Fruit fly (Drosophila melanogaster) whole organism, wandering third instar larva: ENCODE data around the gene CG5274.
A peak's percentile ranks its signal among the peaks of the same experiment; 100 is the strongest.

Source experiments
- Abd-B ChIP-seq: fragments of >200 bp; optimal IDR thresholded peaks from 2 replicates; lab custom pipeline; 2017; ENCODE audit warnings: missing biosample characterization, missing genetic modification characterization
- CG32264 ChIP-seq: fragments of 200-800 bp; sonication (Bioruptor generic); optimal IDR thresholded peaks from 2 replicates; lab custom pipeline; 2016; ENCODE audit warnings: missing biosample characterization, missing genetic modification characterization
- CG9705 ChIP-seq: fragments of 200-800 bp; sonication (Bioruptor generic); optimal IDR thresholded peaks from 2 replicates; lab custom pipeline; 2018; ENCODE audit warnings: missing biosample characterization, mild to moderate bottlenecking, missing genetic modification characterization
- GATAd ChIP-seq: sonication (Bioruptor generic); optimal IDR thresholded peaks from 2 replicates; lab custom pipeline; 2016; ENCODE audit warnings: missing biosample characterization, missing genetic modification characterization
- HLH106 ChIP-seq: fragments of 200-800 bp; optimal IDR thresholded peaks from 3 replicates; lab custom pipeline; 2019; ENCODE audit warnings: missing biosample characterization, mild to moderate bottlenecking, missing genetic modification characterization, moderate library complexity
- Hnf4 ChIP-seq: fragments of 200-800 bp; sonication (Bioruptor generic); optimal IDR thresholded peaks from 2 replicates; lab custom pipeline; 2016; ENCODE audit warnings: missing biosample characterization, mild to moderate bottlenecking, missing genetic modification characterization
- Hr78 ChIP-seq: fragments of >200 bp; optimal IDR thresholded peaks from 2 replicates; lab custom pipeline; 2017; ENCODE audit warnings: missing biosample characterization, missing genetic modification characterization
- Hr83 ChIP-seq: fragments of 200-300 bp; sonication (Bioruptor generic); optimal IDR thresholded peaks from 2 replicates; lab custom pipeline; 2016; ENCODE audit warnings: missing biosample characterization, mild to moderate bottlenecking, missing genetic modification characterization, moderate library complexity; ENCODE audit not compliant: poor library complexity, severe bottlenecking
- Jra ChIP-seq: sonication (Bioruptor generic); optimal IDR thresholded peaks from 2 replicates; lab custom pipeline; 2016; ENCODE audit warnings: missing biosample characterization, missing genetic modification characterization
- Mio ChIP-seq: sonication (Bioruptor generic); optimal IDR thresholded peaks from 2 replicates; lab custom pipeline; 2016; ENCODE audit warnings: missing biosample characterization, missing genetic modification characterization
- Myc ChIP-seq: fragments of >200 bp; optimal IDR thresholded peaks from 2 replicates; lab custom pipeline; 2017
- N ChIP-seq: fragments of >200 bp; optimal IDR thresholded peaks from 2 replicates; lab custom pipeline; 2018; ENCODE audit warnings: missing biosample characterization, missing external identifiers, missing genetic modification characterization
- OdsH ChIP-seq: fragments of 200-800 bp; sonication (Bioruptor generic); optimal IDR thresholded peaks from 2 replicates; lab custom pipeline; 2016; ENCODE audit warnings: missing biosample characterization, mild to moderate bottlenecking, missing genetic modification characterization
- Rel ChIP-seq, 2 experiments: fragments of 200-800 bp; sonication (Bioruptor generic) in 1 of 2; optimal IDR thresholded peaks; 2 replicates in 1 of 2; 3 replicates in 1 of 2; lab custom pipeline; 2016 to 2019; ENCODE audit warnings: mild to moderate bottlenecking in 2 of 2, missing biosample characterization in 2 of 2, missing genetic modification characterization in 2 of 2, moderate library complexity in 1 of 2
- Sp1 ChIP-seq: fragments of 200-800 bp; sonication (Bioruptor generic); optimal IDR thresholded peaks from 3 replicates; lab custom pipeline; 2019; ENCODE audit warnings: missing biosample characterization, mild to moderate bottlenecking, missing genetic modification characterization, moderate library complexity
- Vsx2 ChIP-seq: fragments of 200-300, 225-300 bp; sonication (Bioruptor generic); optimal IDR thresholded peaks from 2 replicates; lab custom pipeline; 2018; ENCODE audit warnings: missing biosample characterization, missing genetic modification characterization; ENCODE audit not compliant: partially characterized antibody
- br ChIP-seq: fragments of 200-800 bp; sonication (Bioruptor generic); optimal IDR thresholded peaks from 2 replicates; lab custom pipeline; 2016; ENCODE audit warnings: missing biosample characterization, missing genetic modification characterization
- brk ChIP-seq: fragments of 200-800 bp; sonication (Bioruptor generic); optimal IDR thresholded peaks from 2 replicates; lab custom pipeline; 2016; ENCODE audit warnings: missing biosample characterization, mild to moderate bottlenecking, missing genetic modification characterization
- dl ChIP-seq, 2 experiments: fragments of 175-275, 200-275 bp in 1 of 2; fragments of 200-275 bp in 1 of 2; sonication (Bioruptor generic); optimal IDR thresholded peaks; lab custom pipeline; 2018; ENCODE audit warnings: mild to moderate bottlenecking in 2 of 2, missing biosample characterization in 2 of 2, missing genetic modification characterization in 2 of 2, moderate library complexity in 2 of 2; ENCODE audit not compliant: partially characterized antibody in 2 of 2, insufficient read depth in 1 of 2
- dmrt93B ChIP-seq: fragments of 200-800 bp; sonication (Bioruptor generic); optimal IDR thresholded peaks from 2 replicates; lab custom pipeline; 2018; ENCODE audit warnings: missing biosample characterization, mild to moderate bottlenecking, missing genetic modification characterization
- ey ChIP-seq: fragments of 200-800 bp; sonication (Bioruptor generic); optimal IDR thresholded peaks from 2 replicates; lab custom pipeline; 2016; ENCODE audit warnings: missing biosample characterization, missing genetic modification characterization
- foxo ChIP-seq, 2 experiments: fragments of 200-800 bp; sonication (Bioruptor generic); optimal IDR thresholded peaks; 2 replicates in 1 of 2; 3 replicates in 1 of 2; lab custom pipeline; 2016 to 2017; ENCODE audit warnings: missing biosample characterization in 2 of 2, missing genetic modification characterization in 2 of 2
- fru ChIP-seq: fragments of 200-800 bp; sonication (Bioruptor generic); optimal IDR thresholded peaks from 3 replicates; lab custom pipeline; 2016; ENCODE audit warnings: missing biosample characterization, mild to moderate bottlenecking, missing genetic modification characterization
- h ChIP-seq: fragments of 200-800 bp; sonication (Bioruptor generic); optimal IDR thresholded peaks from 3 replicates; lab custom pipeline; 2016; ENCODE audit warnings: missing biosample characterization, mild to moderate bottlenecking, missing genetic modification characterization
- lola ChIP-seq: fragments of >200 bp; optimal IDR thresholded peaks from 2 replicates; lab custom pipeline; 2017; ENCODE audit warnings: missing biosample characterization, missing genetic modification characterization
- pan ChIP-seq: fragments of >200 bp; optimal IDR thresholded peaks from 2 replicates; lab custom pipeline; 2017
- rgr ChIP-seq: fragments of 200-800 bp; sonication (Bioruptor generic); optimal IDR thresholded peaks from 3 replicates; lab custom pipeline; 2016; ENCODE audit warnings: missing biosample characterization, mild to moderate bottlenecking, missing genetic modification characterization
- sv ChIP-seq: fragments of 200-800 bp; sonication (Bioruptor generic); optimal IDR thresholded peaks from 3 replicates; lab custom pipeline; 2016; ENCODE audit warnings: missing biosample characterization, missing genetic modification characterization
- tai ChIP-seq: sonication (Bioruptor generic); optimal IDR thresholded peaks from 2 replicates; lab custom pipeline; 2016; ENCODE audit warnings: missing biosample characterization, missing genetic modification characterization
- usp ChIP-seq: fragments of >200 bp; optimal IDR thresholded peaks from 2 replicates; lab custom pipeline; 2017; ENCODE audit warnings: missing biosample characterization, missing genetic modification characterization

Gene CG5274

DNA sequence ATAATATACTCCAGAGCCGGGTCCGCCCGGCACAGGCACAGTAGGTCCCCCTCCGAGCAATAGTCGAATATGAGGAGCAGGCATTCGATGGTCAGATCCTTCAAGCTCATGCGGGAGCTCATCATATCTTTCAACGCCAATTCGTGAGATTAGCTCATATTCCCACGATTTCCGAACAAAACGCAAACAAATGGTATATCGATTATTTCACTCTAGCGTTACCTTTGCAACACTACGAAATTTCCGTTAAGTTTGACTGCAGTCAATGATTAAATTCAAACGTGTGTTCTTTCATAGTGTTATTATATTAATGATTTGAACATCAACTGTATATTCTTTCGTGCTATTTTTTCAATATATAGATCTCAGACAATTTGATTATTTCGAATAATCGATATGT, 34.1 kb downstream of the CG5274 start, which contains the start of gene CG33969:
TSS of gene CG33969 (minus strand) at position 197 of the 400 bp plus-strand sequence.
- TF ChIP-seq Jra (GFP tag; lab: Kevin White, UChicago) = peak; percentile 11
- TF ChIP-seq fru (GFP tag; lab: Kevin White, UChicago) = no peak
- peak; percentile 8 for TF ChIP-seq h (GFP tag; lab: Kevin White, UChicago)
- no peak for TF ChIP-seq Rel (GFP tag; optimal IDR thresholded peaks at IDR 0.05; lab: Kevin White, UChicago)
- peak; percentile 49 for TF ChIP-seq Rel (tag; optimal IDR thresholded peaks at IDR 0.05; lab: Kevin White, UChicago)

- TF ChIP-seq brk (GFP tag; lab: Kevin White, UChicago) = peak; percentile 20
- TF ChIP-seq pan (lab: Kevin White, UChicago) = no peak
- peak; percentile 51 for TF ChIP-seq rgr (GFP tag; lab: Kevin White, UChicago)
- no peak for TF ChIP-seq dl (GFP tag; optimal IDR thresholded peaks at IDR 0.05; lab: Kevin White, UChicago; ENCODE audit: insufficient read depth in 1 of 2, partially characterized antibody in 2 of 2)
- TF ChIP-seq OdsH (GFP tag; lab: Kevin White, UChicago) = peak; percentile 40
- TF ChIP-seq ey = peak; percentile 57
- peak; percentile 24 for TF ChIP-seq fru (GFP tag; lab: Kevin White, UChicago)
- TF ChIP-seq foxo (GFP tag; optimal IDR thresholded peaks at IDR 0.05; lab: Kevin White, UChicago) = peak in 1 of 2 experiments; percentile 44
- TF ChIP-seq h (GFP tag; lab: Kevin White, UChicago) = peak; percentile 73
- TF ChIP-seq usp = no peak
- TF ChIP-seq, all 38 proteins: peak for 7
These were observed 38.5 kb downstream of the CG5274 start for dm6 chr3L:20388983-20389382.

DNA sequence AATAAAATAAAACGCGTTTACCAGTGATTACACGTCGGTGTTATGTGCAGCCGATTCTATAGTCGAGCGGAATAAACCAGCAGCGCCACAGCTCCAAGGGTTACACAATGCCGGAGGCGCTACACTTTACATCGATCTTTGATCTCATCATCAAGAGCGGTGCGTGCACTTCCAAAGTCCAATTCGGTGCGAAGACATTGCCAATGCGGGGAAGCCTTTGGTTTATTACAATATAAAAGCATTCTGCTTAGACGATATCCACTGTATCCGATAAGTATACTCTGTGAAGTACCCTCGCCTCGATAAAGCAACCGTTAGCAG, 39.7 kb downstream of the CG5274 start:
- TF ChIP-seq Abd-B = no peak
- no peak for TF ChIP-seq br (GFP tag; lab: Kevin White, UChicago)
- no peak for TF ChIP-seq Mio (GFP tag; lab: Kevin White, UChicago)
- no peak for TF ChIP-seq dl (GFP tag; optimal IDR thresholded peaks at IDR 0.05; lab: Kevin White, UChicago; ENCODE audit: insufficient read depth in 1 of 2, partially characterized antibody in 2 of 2)
- no peak for TF ChIP-seq Myc (lab: Kevin White, UChicago)
- TF ChIP-seq CG32264 (GFP tag; lab: Kevin White, UChicago) = no peak
- TF ChIP-seq Rel (GFP tag; optimal IDR thresholded peaks at IDR 0.05; lab: Kevin White, UChicago) = no peak
- no peak for TF ChIP-seq Rel (tag; optimal IDR thresholded peaks at IDR 0.05; lab: Kevin White, UChicago)
- no peak for TF ChIP-seq ey
- TF ChIP-seq usp = no peak
- TF ChIP-seq dmrt93B (GFP tag; lab: Kevin White, UChicago) = no peak
- TF ChIP-seq Hr78 (GFP tag; lab: Kevin White, UChicago) = no peak
- TF ChIP-seq N (GFP tag; lab: Kevin White, UChicago) = no peak
- TF ChIP-seq sv = no peak
- no peak for TF ChIP-seq rgr (GFP tag; lab: Kevin White, UChicago)
- no peak for TF ChIP-seq Jra (GFP tag; lab: Kevin White, UChicago)
- TF ChIP-seq CG9705 (GFP tag; lab: Kevin White, UChicago) = no peak

dm6 chr3L:20387038-20387842, 40.2 kb downstream of the CG5274 start:
- no peak for TF ChIP-seq CG32264 (GFP tag; lab: Kevin White, UChicago)
- TF ChIP-seq dl (GFP tag; optimal IDR thresholded peaks at IDR 0.05; lab: Kevin White, UChicago; ENCODE audit: insufficient read depth in 1 of 2, partially characterized antibody in 2 of 2) = no peak
- TF ChIP-seq Rel (GFP tag; optimal IDR thresholded peaks at IDR 0.05; lab: Kevin White, UChicago) = no peak
- peak; percentile 79 for TF ChIP-seq Rel (tag; optimal IDR thresholded peaks at IDR 0.05; lab: Kevin White, UChicago)
- peak; percentile 59 for TF ChIP-seq h (GFP tag; lab: Kevin White, UChicago)
- peak; percentile 0 for TF ChIP-seq Jra (GFP tag; lab: Kevin White, UChicago)
- peak; percentile 37 for TF ChIP-seq Hr83 (GFP tag; lab: Kevin White, UChicago)
- TF ChIP-seq fru (GFP tag; lab: Kevin White, UChicago) = no peak
- no peak for TF ChIP-seq br (GFP tag; lab: Kevin White, UChicago)
- no peak for TF ChIP-seq Vsx2 (GFP tag; lab: Kevin White, UChicago)
- TF ChIP-seq GATAd (GFP tag; lab: Kevin White, UChicago) = no peak
- no peak for TF ChIP-seq lola (GFP tag; lab: Kevin White, UChicago)
- TF ChIP-seq CG9705 (GFP tag; lab: Kevin White, UChicago) = no peak
- peak; percentile 5 for TF ChIP-seq Sp1 (GFP tag; lab: Kevin White, UChicago)
- TF ChIP-seq Myc (lab: Kevin White, UChicago) = no peak
- TF ChIP-seq, all 38 proteins: peak for 5

DNA sequence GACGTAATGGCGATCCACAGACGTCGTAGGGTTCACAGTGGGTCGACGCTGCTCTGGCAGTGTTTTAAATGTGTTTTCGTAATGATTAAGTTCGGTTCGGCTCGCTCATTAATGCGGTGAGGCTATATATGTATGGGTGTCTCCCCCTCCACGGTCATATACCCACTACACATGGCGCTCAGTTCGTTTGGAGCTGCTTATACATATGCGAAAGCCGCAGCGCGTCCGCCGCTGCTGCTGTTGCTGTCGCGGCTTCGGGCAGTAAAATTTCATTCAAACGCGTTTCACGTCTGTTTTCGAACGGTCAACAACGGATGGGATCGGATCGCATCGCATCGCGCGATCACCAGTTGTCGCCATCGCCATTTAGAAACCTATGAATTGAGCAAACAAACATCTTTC, 41.5 kb downstream of the CG5274 start:
- no peak for TF ChIP-seq CG9705 (GFP tag; lab: Kevin White, UChicago)
- TF ChIP-seq tai (GFP tag; lab: Kevin White, UChicago) = no peak
- no peak for TF ChIP-seq HLH106
- no peak for TF ChIP-seq Mio (GFP tag; lab: Kevin White, UChicago)
- no peak for TF ChIP-seq Hnf4
- no peak for TF ChIP-seq Abd-B
- TF ChIP-seq Myc (lab: Kevin White, UChicago) = no peak
- TF ChIP-seq Sp1 (GFP tag; lab: Kevin White, UChicago) = peak; percentile 6
- no peak for TF ChIP-seq Rel (GFP tag; optimal IDR thresholded peaks at IDR 0.05; lab: Kevin White, UChicago)
- peak; percentile 76 for TF ChIP-seq Rel (tag; optimal IDR thresholded peaks at IDR 0.05; lab: Kevin White, UChicago)
- no peak for TF ChIP-seq dl (GFP tag; optimal IDR thresholded peaks at IDR 0.05; lab: Kevin White, UChicago; ENCODE audit: insufficient read depth in 1 of 2, partially characterized antibody in 2 of 2)
